Fruit fly (Drosophila melanogaster): Measurements from ENCODE around the gene CG2854.

The CG2854 gene

dm6 chrX:2329312-2329711, 2.4 kb downstream of the CG2854 start (continued):
- TF ChIP-seq eg (GFP tag; IDR thresholded peaks at IDR 0.05) (no peak), CG11762 (GFP tag; optimal IDR thresholded peaks at IDR 0.05; ENCODE audit: insufficient read depth) (peak; percentile 43), lz (GFP tag; optimal IDR thresholded peaks at IDR 0.05) (peak; percentile 76), CG6276 (GFP tag; optimal IDR thresholded peaks at IDR 0.05) (no peak), CG6163 (GFP tag; IDR thresholded peaks at IDR 0.05) (peak; percentile 59; the same call in 2 of the 3 replicates), CG8119 (GFP tag; IDR thresholded peaks at IDR 0.05) (0 out of 3 replicates have a peak, but pooled peaks have one; percentile 29), CG6854 (GFP tag; optimal IDR thresholded peaks at IDR 0.05) (no peak), svp (GFP tag) (peak; percentile 91), Eip93F (GFP tag; optimal IDR thresholded peaks at IDR 0.05) (peak; percentile 43), Met (GFP tag; optimal IDR thresholded peaks at IDR 0.05) (no peak), CG10631 (GFP tag; optimal IDR thresholded peaks at IDR 0.05) (peak; percentile 59), CG6808 (GFP tag; optimal IDR thresholded peaks at IDR 0.05) (peak; percentile 40)

- TF ChIP-seq svp (GFP tag) (peak; percentile 56), CG31627 (GFP tag; optimal IDR thresholded peaks at IDR 0.05) (no peak), CG32006 (GFP tag; optimal IDR thresholded peaks at IDR 0.05) (no peak), lz (GFP tag; optimal IDR thresholded peaks at IDR 0.05) (no peak), cyc (GFP tag; optimal IDR thresholded peaks at IDR 0.05) (no peak), CG8319 (GFP tag; optimal IDR thresholded peaks at IDR 0.05) (no peak), CG34406 (GFP tag; optimal IDR thresholded peaks at IDR 0.05) (no peak), Eip93F (GFP tag; optimal IDR thresholded peaks at IDR 0.05) (no peak), CG3032 (tag; optimal IDR thresholded peaks at IDR 0.05) (no peak), achi (GFP tag; optimal IDR thresholded peaks at IDR 0.05) (no peak), Smox (GFP tag; optimal IDR thresholded peaks at IDR 0.05) (no peak), Sox15 (GFP tag; optimal IDR thresholded peaks at IDR 0.05) (no peak), Blimp-1 (GFP tag; optimal IDR thresholded peaks at IDR 0.05) (no peak), CG11294 (GFP tag; IDR thresholded peaks at IDR 0.05) (no peak), CG15336 (GFP tag; IDR thresholded peaks at IDR 0.05) (no peak), Eip75B (GFP tag; optimal IDR thresholded peaks at IDR 0.05) (no peak), fkh (GFP tag; optimal IDR thresholded peaks at IDR 0.05) (peak; percentile 35), spab (GFP tag; optimal IDR thresholded peaks at IDR 0.05) (no peak)
Observed at dm6 chrX:2332784-2333183, 5.9 kb downstream of the CG2854 start.

dm6 chrX:2334025-2334424, 7.1 kb downstream of the CG2854 start:
- TF ChIP-seq CG6854 (GFP tag; optimal IDR thresholded peaks at IDR 0.05) (no peak), achi (GFP tag; optimal IDR thresholded peaks at IDR 0.05) (no peak), acj6 (GFP tag; optimal IDR thresholded peaks at IDR 0.05) (no peak), vri (GFP tag; optimal IDR thresholded peaks at IDR 0.05) (no peak), Met (GFP tag; optimal IDR thresholded peaks at IDR 0.05) (no peak), CG6792 (GFP tag; optimal IDR thresholded peaks at IDR 0.05) (no peak), CG11902 (GFP tag; optimal IDR thresholded peaks at IDR 0.05) (no peak), CG11762 (GFP tag; optimal IDR thresholded peaks at IDR 0.05; ENCODE audit: insufficient read depth) (no peak), CG10669 (GFP tag; optimal IDR thresholded peaks at IDR 0.05) (no peak), CG8319 (GFP tag; optimal IDR thresholded peaks at IDR 0.05) (no peak), dac (GFP tag; optimal IDR thresholded peaks at IDR 0.05) (no peak), CG11294 (GFP tag; IDR thresholded peaks at IDR 0.05) (no peak), CG34406 (GFP tag; optimal IDR thresholded peaks at IDR 0.05) (no peak), OdsH (GFP tag; optimal IDR thresholded peaks at IDR 0.05) (no peak), Hr4 (GFP tag; optimal IDR thresholded peaks at IDR 0.05) (no peak), Hr38 (GFP tag; optimal IDR thresholded peaks at IDR 0.05) (no peak)

- TF ChIP-seq CG11902 (GFP tag; optimal IDR thresholded peaks at IDR 0.05) = no peak
- peak; percentile 1 for TF ChIP-seq CG31627 (GFP tag; optimal IDR thresholded peaks at IDR 0.05)
- peak; percentile 32; the same call in 1 of the 3 replicates for TF ChIP-seq CG8119 (GFP tag; IDR thresholded peaks at IDR 0.05)
- peak; percentile 87 for TF ChIP-seq CG6854 (GFP tag; optimal IDR thresholded peaks at IDR 0.05)
- peak; percentile 70 for TF ChIP-seq net (GFP tag; optimal IDR thresholded peaks at IDR 0.05)
- no peak for TF ChIP-seq Hr38 (GFP tag; optimal IDR thresholded peaks at IDR 0.05)
- no peak for TF ChIP-seq CG3032 (tag; optimal IDR thresholded peaks at IDR 0.05)
- TF ChIP-seq CG11762 (GFP tag; optimal IDR thresholded peaks at IDR 0.05; ENCODE audit: insufficient read depth) = peak; percentile 5
- peak; percentile 49 for TF ChIP-seq CG10669 (GFP tag; optimal IDR thresholded peaks at IDR 0.05)
- TF ChIP-seq ss (GFP tag; optimal IDR thresholded peaks at IDR 0.05) = peak; percentile 81 to 83
- TF ChIP-seq CG6276 (GFP tag; optimal IDR thresholded peaks at IDR 0.05) = peak; percentile 52
- peak; percentile 81 for TF ChIP-seq svp (GFP tag)
- peak; percentile 71 for TF ChIP-seq CG16779 (tag; optimal IDR thresholded peaks at IDR 0.05)
- peak; percentile 43 for TF ChIP-seq spab (GFP tag; optimal IDR thresholded peaks at IDR 0.05)
- TF ChIP-seq salr (GFP tag; optimal IDR thresholded peaks at IDR 0.05) = peak; percentile 25 to 30
- peak; percentile 64 for TF ChIP-seq CG6808 (GFP tag; optimal IDR thresholded peaks at IDR 0.05)
- peak; percentile 51 for TF ChIP-seq pdm3 (GFP tag; optimal IDR thresholded peaks at IDR 0.05)
- TF ChIP-seq Sox14 (GFP tag; optimal IDR thresholded peaks at IDR 0.05) = peak; percentile 40
- no peak for TF ChIP-seq Sox15 (GFP tag; optimal IDR thresholded peaks at IDR 0.05)
- peak; percentile 73; the same call in 2 of the 3 replicates for TF ChIP-seq CG6163 (GFP tag; IDR thresholded peaks at IDR 0.05)
- peak; percentile 87 for TF ChIP-seq Eip93F (GFP tag; optimal IDR thresholded peaks at IDR 0.05)
- TF ChIP-seq CG8632 (GFP tag; optimal IDR thresholded peaks at IDR 0.05) = peak; percentile 54
- TF ChIP-seq CG8319 (GFP tag; optimal IDR thresholded peaks at IDR 0.05) = peak; percentile 48
Observed at dm6 chrX:2334556-2335137, 7.7 kb downstream of the CG2854 start, which contains the start of gene Ilp6. TSS of gene Ilp6 (minus strand) at chrX:2334658.
